Fruit fly (Drosophila melanogaster): ENCODE measurements around the gene CG5676.

- TF ChIP-seq sr (GFP tag; IDR thresholded peaks at IDR 0.05) = no peak
- no peak for TF ChIP-seq Xbp1 (GFP tag; optimal IDR thresholded peaks at IDR 0.05)
- no peak for TF ChIP-seq ATbp (GFP tag; optimal IDR thresholded peaks at IDR 0.05)
- no peak for TF ChIP-seq CG8089 (GFP tag; optimal IDR thresholded peaks at IDR 0.05)
- TF ChIP-seq usp (GFP tag; optimal IDR thresholded peaks at IDR 0.05) = no peak
- no peak for TF ChIP-seq Stat92E (GFP tag; optimal IDR thresholded peaks at IDR 0.05)
Observed at dm6 chr2L:10301918-10302317, 46.2 kb upstream of the CG5676 start, which contains the start of gene CG13138.

All from whole organism, embryonic.